Worm (Caenorhabditis elegans) whole organism, late embryonic: Measurements from ENCODE around the gene eas-1.

Experiments used
- K09A11.1 ChIP-seq: sonication (generic microtip); optimal IDR thresholded peaks from 2 replicates; lab custom pipeline; 2017; ENCODE audit warnings: antibody characterized with exemption, mild to moderate bottlenecking, missing genetic modification characterization, missing compliant biosample characterization; ENCODE audit not compliant: insufficient read depth
- ceh-9 ChIP-seq: sonication (generic microtip); optimal IDR thresholded peaks from 2 replicates; lab custom pipeline; 2016; ENCODE audit warnings: mild to moderate bottlenecking, missing genetic modification characterization, inconsistent platforms, missing compliant biosample characterization
- elt-4 ChIP-seq: sonication (generic microtip); optimal IDR thresholded peaks from 2 replicates; lab custom pipeline; 2016; ENCODE audit warnings: missing genetic modification characterization, missing compliant biosample characterization
- ets-4 ChIP-seq: sonication (generic microtip); optimal IDR thresholded peaks from 2 replicates; lab custom pipeline; 2016; ENCODE audit warnings: missing genetic modification characterization, missing compliant biosample characterization
- hlh-30 ChIP-seq: sonication (generic microtip); optimal IDR thresholded peaks from 2 replicates; lab custom pipeline; 2017; ENCODE audit warnings: antibody characterized with exemption, missing genetic modification characterization, missing compliant biosample characterization; ENCODE audit not compliant: insufficient read depth
- pag-3 ChIP-seq: sonication (generic microtip); optimal IDR thresholded peaks from 2 replicates; lab custom pipeline; 2016; ENCODE audit warnings: missing compliant biosample characterization, missing genetic modification characterization, borderline replicate concordance
- pha-4 ChIP-seq: fragments of 150-350 bp; optimal IDR thresholded peaks from 2 replicates; lab custom pipeline; 2018; ENCODE audit warnings: missing biosample characterization, missing genetic modification reagents, missing genetic modification characterization
- sdc-2 ChIP-seq: sonication (generic microtip); optimal IDR thresholded peaks from 2 replicates; lab custom pipeline; 2016; ENCODE audit warnings: missing genotype, missing genetic modification characterization, missing compliant biosample characterization
- unc-42 ChIP-seq: sonication (generic microtip); optimal IDR thresholded peaks from 2 replicates; lab custom pipeline; 2016; ENCODE audit warnings: missing genotype, missing genetic modification characterization, missing compliant biosample characterization

- no peak for TF ChIP-seq unc-42 (tag; lab: Kevin White, UChicago)
- TF ChIP-seq elt-4 (tag; lab: Kevin White, UChicago) = no peak
- TF ChIP-seq sdc-2 (tag; lab: Kevin White, UChicago) = no peak
- TF ChIP-seq pag-3 (tag; lab: Kevin White, UChicago) = no peak
- TF ChIP-seq K09A11.1 = no peak
- no peak for TF ChIP-seq hlh-30 (tag; lab: Kevin White, UChicago)
- no peak for TF ChIP-seq ceh-9
- no peak for TF ChIP-seq ets-4 (tag; lab: Kevin White, UChicago)
- no peak for TF ChIP-seq pha-4 (tag; lab: Kevin White, UChicago)
Observed at ce11 chrII:4715676-4716075, 24.5 kb upstream of the eas-1 start, which contains the start of gene F41C3.8.
